Worm (Caenorhabditis elegans) whole organism, L1 larva: Measurements from ENCODE around the gene scl-19.

Source experiments
- aly-2 ChIP-seq: fragments of 150-350 bp; optimal IDR thresholded peaks from 2 replicates; lab custom pipeline; 2014; ENCODE audit warnings: missing biosample characterization, missing genetic modification characterization
- ama-1 ChIP-seq: fragments of 150-350 bp; optimal IDR thresholded peaks from 2 replicates; lab custom pipeline; 2014
- elt-3 ChIP-seq, 6 experiments: fragments of 150-350 bp in 1 of 6; sonication (generic microtip); optimal IDR thresholded peaks; 2 replicates each; lab custom pipeline; 2017 to 2018; ENCODE audit warnings: missing biosample characterization in 6 of 6, missing genetic modification characterization in 6 of 6, inconsistent platforms in 1 of 6
- ets-5 ChIP-seq: fragments of 200-800 bp; sonication (Bioruptor generic); IDR thresholded peaks from 2 replicates; pipeline ENCODE4 v1.3.6; 2022; ENCODE audit warnings: missing genetic modification characterization, missing compliant biosample characterization
- fkh-10 ChIP-seq: sonication (generic microtip); optimal IDR thresholded peaks from 2 replicates; lab custom pipeline; 2017; ENCODE audit warnings: missing biosample characterization, missing genetic modification reagents, missing genetic modification characterization
- lin-15B ChIP-seq: fragments of 150-350 bp; sonication (generic microtip); optimal IDR thresholded peaks from 3 replicates; lab custom pipeline; 2014; ENCODE audit warnings: missing biosample characterization, missing genetic modification characterization
- unc-62 ChIP-seq: fragments of 150-350 bp; optimal IDR thresholded peaks from 2 replicates; lab custom pipeline; 2014; ENCODE audit warnings: missing biosample characterization, missing genetic modification reagents, missing genetic modification characterization
- ztf-4 ChIP-seq: fragments of 150-350 bp; optimal IDR thresholded peaks from 2 replicates; lab custom pipeline; 2014; ENCODE audit warnings: missing biosample characterization, missing genetic modification characterization

DNA sequence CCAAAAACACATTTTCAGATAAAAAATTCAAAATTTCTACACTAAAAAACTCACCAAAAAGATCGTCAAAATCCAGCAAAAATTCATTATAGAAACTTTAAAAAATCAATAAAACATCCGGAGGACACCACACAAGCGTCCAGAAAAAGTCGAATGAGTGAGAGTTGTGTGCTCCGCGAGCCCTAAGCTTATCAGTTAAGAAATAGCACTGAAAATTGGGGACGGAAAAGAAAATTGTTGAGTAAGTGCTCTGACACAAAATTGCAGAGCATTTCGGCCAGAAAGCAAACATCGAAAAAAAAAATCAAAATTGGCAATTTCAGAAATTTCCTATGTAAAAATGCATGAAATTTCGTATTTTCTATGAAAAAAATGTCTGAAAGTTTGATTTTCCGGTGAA lies 5.9 kb downstream of the scl-19 start:
- TF ChIP-seq lin-15B (tag; lab: Kevin White, UChicago) (no peak), unc-62 (GFP tag; lab: Kevin White, UChicago) (no peak), ztf-4 (tag; lab: Kevin White, UChicago) (no peak), ama-1 (lab: Kevin White, UChicago) (no peak), elt-3 (tag; optimal IDR thresholded peaks at IDR 0.05; lab: Kevin White, UChicago) (no peak), aly-2 (no peak), ets-5 (GFP tag; lab: Robert Waterston, UW) (no peak), fkh-10 (no peak)
